Fruit fly (Drosophila melanogaster): ENCODE results near the gene pll.

DNA sequence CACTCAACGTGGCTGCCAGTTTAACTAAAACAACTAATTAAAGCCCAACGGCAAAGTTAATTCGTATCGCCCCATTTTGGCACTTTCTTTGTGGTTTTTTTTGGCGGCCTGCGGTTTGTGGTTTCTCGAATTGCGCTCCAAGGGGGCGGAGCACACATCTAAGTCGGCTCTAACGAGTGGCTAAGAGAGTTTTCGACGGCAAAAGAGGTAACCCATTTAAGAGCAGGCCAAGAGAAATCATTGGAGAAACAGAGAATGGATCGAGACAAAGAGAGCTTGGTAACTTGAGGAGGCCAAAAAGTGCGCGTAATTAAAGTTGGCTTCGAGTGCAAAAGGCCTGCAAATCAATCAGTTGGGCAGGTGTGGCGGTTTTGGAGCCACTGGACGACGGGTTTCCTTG, 30.0 kb downstream of the pll start:
- no peak for TF ChIP-seq Rel (GFP tag; optimal IDR thresholded peaks at IDR 0.05)
- no peak for TF ChIP-seq Rel (tag; optimal IDR thresholded peaks at IDR 0.05)
- TF ChIP-seq psq (GFP tag; optimal IDR thresholded peaks at IDR 0.05) = no peak
- TF ChIP-seq Hnf4 (GFP tag; optimal IDR thresholded peaks at IDR 0.05) = no peak
- no peak for TF ChIP-seq rgr (GFP tag; optimal IDR thresholded peaks at IDR 0.05)
- TF ChIP-seq OdsH (GFP tag; optimal IDR thresholded peaks at IDR 0.05) = no peak
- no peak for TF ChIP-seq tai (GFP tag; optimal IDR thresholded peaks at IDR 0.05)
- TF ChIP-seq Hr78 (GFP tag; optimal IDR thresholded peaks at IDR 0.05) = no peak
- TF ChIP-seq usp (GFP tag; optimal IDR thresholded peaks at IDR 0.05) = no peak
